Fruit fly (Drosophila melanogaster) whole organism, wandering third instar larva: Measurements from ENCODE around the gene Tsc1.

ENCODE experiments used
- Hr78 ChIP-seq: fragments of >200 bp; optimal IDR thresholded peaks from 2 replicates; lab custom pipeline; 2017; ENCODE audit warnings: missing biosample characterization, missing genetic modification characterization
- N ChIP-seq: fragments of >200 bp; optimal IDR thresholded peaks from 2 replicates; lab custom pipeline; 2018; ENCODE audit warnings: missing biosample characterization, missing external identifiers, missing genetic modification characterization
- br ChIP-seq: fragments of 200-800 bp; sonication (Bioruptor generic); optimal IDR thresholded peaks from 2 replicates; lab custom pipeline; 2016; ENCODE audit warnings: missing biosample characterization, missing genetic modification characterization
- brk ChIP-seq: fragments of 200-800 bp; sonication (Bioruptor generic); optimal IDR thresholded peaks from 2 replicates; lab custom pipeline; 2016; ENCODE audit warnings: missing biosample characterization, mild to moderate bottlenecking, missing genetic modification characterization
- dmrt93B ChIP-seq: fragments of 200-800 bp; sonication (Bioruptor generic); optimal IDR thresholded peaks from 2 replicates; lab custom pipeline; 2018; ENCODE audit warnings: missing biosample characterization, mild to moderate bottlenecking, missing genetic modification characterization

dm6 chr3R:24151924-24152809 is 22.1 kb downstream of the Tsc1 start, which contains the start of the genes p38a and CG6178:
- no peak for TF ChIP-seq Hr78
- peak; percentile 98 for TF ChIP-seq dmrt93B (GFP tag; lab: Kevin White, UChicago)
- peak; percentile 85 for TF ChIP-seq br (GFP tag; lab: Kevin White, UChicago)
- TF ChIP-seq brk (GFP tag; lab: Kevin White, UChicago), result no peak
- no peak for TF ChIP-seq N (GFP tag; lab: Kevin White, UChicago)
